Fruit fly (Drosophila melanogaster) whole organism, embryonic: ENCODE data around the gene CG14341.

Source experiments
- B-H2 ChIP-seq: fragments of 200-800 bp; sonication (Bioruptor generic); optimal IDR thresholded peaks from 2 replicates; lab custom pipeline; 2018; ENCODE audit warnings: missing biosample characterization, mild to moderate bottlenecking, missing genetic modification characterization
- CG10431 ChIP-seq: fragments of 200-800 bp; sonication (Bioruptor generic); optimal IDR thresholded peaks from 3 replicates; lab custom pipeline; 2018; ENCODE audit warnings: missing biosample characterization, mild to moderate bottlenecking, missing genetic modification characterization
- CG10543 ChIP-seq: fragments of 200-800 bp; sonication (Bioruptor generic); optimal IDR thresholded peaks from 3 replicates; lab custom pipeline; 2017; ENCODE audit warnings: missing biosample characterization, mild to moderate bottlenecking, missing genetic modification characterization, moderate library complexity
- CG10979 ChIP-seq: fragments of 200-800 bp; sonication (Bioruptor generic); optimal IDR thresholded peaks from 2 replicates; lab custom pipeline; 2018; ENCODE audit warnings: missing biosample characterization, mild to moderate bottlenecking, missing genetic modification characterization, moderate library complexity
- CG11695 ChIP-seq: fragments of 200-800 bp; sonication (Bioruptor generic); IDR thresholded peaks from 3 replicates; pipeline ENCODE4 v1.3.6; 2022; ENCODE audit warnings: missing biosample characterization, missing genetic modification characterization
- CG11723 ChIP-seq: fragments of 200-800 bp; sonication (Bioruptor generic); optimal IDR thresholded peaks from 2 replicates; lab custom pipeline; 2017; ENCODE audit warnings: missing biosample characterization, mild to moderate bottlenecking, missing genetic modification characterization
- CG12942 ChIP-seq: fragments of 200-800 bp; sonication (Bioruptor generic); optimal IDR thresholded peaks from 3 replicates; lab custom pipeline; 2016; ENCODE audit warnings: missing biosample characterization, missing genetic modification characterization
- CG13296 ChIP-seq: fragments of 200-800 bp; sonication (Bioruptor generic); optimal IDR thresholded peaks from 3 replicates; lab custom pipeline; 2018; ENCODE audit warnings: missing biosample characterization, mild to moderate bottlenecking, missing genetic modification characterization
- CG13894 ChIP-seq: fragments of 200-800 bp; sonication (Bioruptor generic); optimal IDR thresholded peaks from 3 replicates; lab custom pipeline; 2018; ENCODE audit warnings: missing biosample characterization, mild to moderate bottlenecking, missing genetic modification characterization, moderate library complexity
- CG17359 ChIP-seq: fragments of 200-800 bp; sonication (Bioruptor generic); optimal IDR thresholded peaks from 3 replicates; lab custom pipeline; 2018; ENCODE audit warnings: missing biosample characterization, mild to moderate bottlenecking, missing genetic modification characterization, moderate library complexity
- CG18619 ChIP-seq: fragments of 200-800 bp; sonication (Bioruptor generic); optimal IDR thresholded peaks from 3 replicates; lab custom pipeline; 2017; ENCODE audit warnings: missing biosample characterization, mild to moderate bottlenecking, missing genetic modification characterization
- CG32532 ChIP-seq: fragments of 200-800 bp; sonication (Bioruptor generic); IDR thresholded peaks from 2 replicates; pipeline ENCODE4 v1.3.6; 2022; ENCODE audit warnings: missing biosample characterization, missing genetic modification characterization
- CG4424 ChIP-seq: fragments of 200-800 bp; sonication (Bioruptor generic); optimal IDR thresholded peaks from 3 replicates; lab custom pipeline; 2016; ENCODE audit warnings: missing biosample characterization, missing genetic modification characterization
- CG8089 ChIP-seq: fragments of 200-800 bp; sonication (Bioruptor generic); optimal IDR thresholded peaks from 3 replicates; lab custom pipeline; 2016; ENCODE audit warnings: missing biosample characterization, missing genetic modification characterization
- CG8281 ChIP-seq: fragments of 200-800 bp; sonication (Bioruptor generic); optimal IDR thresholded peaks from 2 replicates; lab custom pipeline; 2018; ENCODE audit warnings: missing biosample characterization, mild to moderate bottlenecking, missing genetic modification characterization, moderate library complexity
- CG8944 ChIP-seq: fragments of 200-800 bp; sonication (Bioruptor generic); optimal IDR thresholded peaks from 3 replicates; lab custom pipeline; 2016; ENCODE audit warnings: missing biosample characterization, missing genetic modification characterization
- D19A ChIP-seq: fragments of 200-800 bp; optimal IDR thresholded peaks from 3 replicates; lab custom pipeline; 2019; ENCODE audit warnings: missing biosample characterization, mild to moderate bottlenecking, missing genetic modification characterization, moderate library complexity
- D19B ChIP-seq: fragments of 200-800 bp; sonication (Bioruptor generic); optimal IDR thresholded peaks from 2 replicates; lab custom pipeline; 2017; ENCODE audit warnings: missing biosample characterization, mild to moderate bottlenecking, missing genetic modification characterization
- Dp ChIP-seq: fragments of 200-800 bp; sonication (Bioruptor generic); optimal IDR thresholded peaks from 2 replicates; lab custom pipeline; 2018; ENCODE audit warnings: missing biosample characterization, mild to moderate bottlenecking, missing genetic modification characterization, moderate library complexity
- Drgx ChIP-seq: fragments of 200-800 bp; sonication (Bioruptor generic); IDR thresholded peaks from 2 replicates; pipeline ENCODE4 v1.3.6; 2022; ENCODE audit warnings: missing biosample characterization, missing genetic modification characterization
- E2f1 ChIP-seq: fragments of 200-800 bp; sonication (Bioruptor generic); IDR thresholded peaks from 2 replicates; pipeline ENCODE4 v1.3.6; 2022; ENCODE audit warnings: missing biosample characterization, missing genetic modification characterization
- ERR ChIP-seq: fragments of 200-800 bp; sonication (Bioruptor generic); optimal IDR thresholded peaks from 2 replicates; lab custom pipeline; 2016; ENCODE audit warnings: missing biosample characterization, missing genetic modification characterization
- HLHmδ ChIP-seq: fragments of 200-800 bp; sonication (Bioruptor generic); optimal IDR thresholded peaks from 2 replicates; lab custom pipeline; 2018; ENCODE audit warnings: missing biosample characterization, mild to moderate bottlenecking, missing genetic modification characterization, moderate library complexity
- Hmx ChIP-seq: fragments of 200-800 bp; sonication (Bioruptor generic); optimal IDR thresholded peaks from 2 replicates; lab custom pipeline; 2016; ENCODE audit warnings: missing biosample characterization, missing genetic modification characterization
- Hr39 ChIP-seq: fragments of >200 bp; optimal IDR thresholded peaks from 2 replicates; lab custom pipeline; 2017
- Hr78 ChIP-seq, 2 experiments: fragments of 200-800 bp in 1 of 2; fragments of >200 bp in 1 of 2; sonication (Bioruptor generic) in 1 of 2; optimal IDR thresholded peaks; 2 replicates each; lab custom pipeline; 2017 to 2019; ENCODE audit warnings: missing biosample characterization in 2 of 2, missing genetic modification characterization in 2 of 2, mild to moderate bottlenecking in 1 of 2, moderate library complexity in 1 of 2
- MESR4 ChIP-seq: fragments of 200-800 bp; sonication (Bioruptor generic); optimal IDR thresholded peaks from 2 replicates; lab custom pipeline; 2018; ENCODE audit warnings: missing biosample characterization, mild to moderate bottlenecking, missing genetic modification characterization, moderate library complexity
- Nf-YC ChIP-seq: fragments of 200-800 bp; optimal IDR thresholded peaks from 3 replicates; lab custom pipeline; 2019; ENCODE audit warnings: missing biosample characterization, mild to moderate bottlenecking, missing genetic modification characterization, moderate library complexity
- Sry-β ChIP-seq: fragments of 200-800 bp; sonication (Bioruptor generic); optimal IDR thresholded peaks from 2 replicates; lab custom pipeline; 2018; ENCODE audit warnings: missing biosample characterization, mild to moderate bottlenecking, missing genetic modification characterization, moderate library complexity
- Ssrp ChIP-seq: fragments of 200-800 bp; sonication (Bioruptor generic); optimal IDR thresholded peaks from 2 replicates; lab custom pipeline; 2018; ENCODE audit warnings: missing biosample characterization, mild to moderate bottlenecking, missing genetic modification characterization, moderate library complexity
- ac ChIP-seq: fragments of 200-800 bp; sonication (Bioruptor generic); optimal IDR thresholded peaks from 3 replicates; lab custom pipeline; 2017; ENCODE audit warnings: missing biosample characterization, mild to moderate bottlenecking, missing genetic modification characterization
- al ChIP-seq: fragments of 200-800 bp; sonication (Bioruptor generic); IDR thresholded peaks from 2 replicates; pipeline ENCODE4 v1.3.6; 2022; ENCODE audit warnings: missing biosample characterization, missing genetic modification characterization
- chif ChIP-seq, 2 experiments: fragments of 200-800 bp; sonication (Bioruptor generic); optimal IDR thresholded peaks; 3 replicates each; lab custom pipeline; 2016; ENCODE audit warnings: missing biosample characterization in 2 of 2, missing genetic modification characterization in 2 of 2
- chinmo ChIP-seq: fragments of 200-800 bp; sonication (Bioruptor generic); IDR thresholded peaks from 4 replicates; pipeline ENCODE4 v1.3.6; 2022; ENCODE audit warnings: missing biosample characterization, missing genetic modification characterization; ENCODE audit not compliant: partially characterized antibody
- fd64A ChIP-seq: fragments of 200-800 bp; sonication (Bioruptor generic); optimal IDR thresholded peaks from 3 replicates; lab custom pipeline; 2018; ENCODE audit warnings: missing biosample characterization, mild to moderate bottlenecking, missing genetic modification characterization
- fu2 ChIP-seq: fragments of 200-800 bp; sonication (Bioruptor generic); optimal IDR thresholded peaks from 2 replicates; lab custom pipeline; 2016; ENCODE audit warnings: missing biosample characterization, missing genetic modification characterization
- kni ChIP-seq: fragments of 200-800 bp; sonication (Bioruptor generic); optimal IDR thresholded peaks from 3 replicates; lab custom pipeline; 2017; ENCODE audit warnings: mild to moderate bottlenecking, missing biosample characterization, missing genetic modification reagents, missing genetic modification characterization
- lab ChIP-seq: fragments of 200-800 bp; sonication (Bioruptor generic); optimal IDR thresholded peaks from 3 replicates; lab custom pipeline; 2017; ENCODE audit warnings: missing biosample characterization, missing genetic modification characterization, mild to moderate bottlenecking, moderate library complexity, missing genetic modification reagents
- maf-S ChIP-seq: fragments of 200-800 bp; sonication (Bioruptor generic); optimal IDR thresholded peaks from 2 replicates; lab custom pipeline; 2016; ENCODE audit warnings: missing biosample characterization, missing genetic modification characterization
- pb ChIP-seq: fragments of 200-800 bp; sonication (Bioruptor generic); optimal IDR thresholded peaks from 3 replicates; lab custom pipeline; 2016; ENCODE audit warnings: missing biosample characterization, missing genetic modification characterization
- pita ChIP-seq: fragments of 200-800 bp; sonication (Bioruptor generic); optimal IDR thresholded peaks from 2 replicates; lab custom pipeline; 2017; ENCODE audit warnings: missing biosample characterization, mild to moderate bottlenecking, missing genetic modification characterization
- prd ChIP-seq, 3 experiments: fragments of >200 bp in 2 of 3; fragments of 200-800 bp in 1 of 3; sonication (Bioruptor generic) in 1 of 3; optimal IDR thresholded peaks in 2 of 3; IDR thresholded peaks in 1 of 3; 2 replicates in 2 of 3; 3 replicates in 1 of 3; pipeline versions ENCODE4 v1.3.6 to Lab custom; 2017 to 2022; ENCODE audit warnings: missing biosample characterization in 1 of 3, missing genetic modification characterization in 1 of 3
- ranshi ChIP-seq: fragments of 200-800 bp; sonication (Bioruptor generic); IDR thresholded peaks from 2 replicates; pipeline ENCODE4 v1.3.6; 2022; ENCODE audit warnings: missing biosample characterization, missing genetic modification characterization
- repo ChIP-seq: fragments of 200-800 bp; sonication (Bioruptor generic); optimal IDR thresholded peaks from 2 replicates; lab custom pipeline; 2016; ENCODE audit warnings: missing biosample characterization, missing genetic modification characterization
- slbo ChIP-seq: fragments of 200-800 bp; sonication (Bioruptor generic); IDR thresholded peaks from 2 replicates; pipeline ENCODE4 v1.3.6; 2022; ENCODE audit warnings: missing biosample characterization, missing genetic modification characterization
- sob ChIP-seq: fragments of 200-800 bp; sonication (Bioruptor generic); IDR thresholded peaks from 2 replicates; pipeline ENCODE4 v1.3.6; 2022; ENCODE audit warnings: missing biosample characterization, missing genetic modification characterization
- sug ChIP-seq: fragments of 200-800 bp; optimal IDR thresholded peaks from 2 replicates; lab custom pipeline; 2019; ENCODE audit warnings: missing biosample characterization, mild to moderate bottlenecking, missing genetic modification characterization, moderate library complexity
- trem ChIP-seq: fragments of 200-800 bp; optimal IDR thresholded peaks from 3 replicates; lab custom pipeline; 2019; ENCODE audit warnings: missing biosample characterization, mild to moderate bottlenecking, missing genetic modification characterization, moderate library complexity
- ttk ChIP-seq: fragments of 200-800 bp; sonication (Bioruptor generic); IDR thresholded peaks from 2 replicates; pipeline ENCODE4 v2.1.2; 2022; ENCODE audit warnings: missing biosample characterization, missing genetic modification characterization
- unpg ChIP-seq: fragments of 200-800 bp; sonication (Bioruptor generic); optimal IDR thresholded peaks from 3 replicates; lab custom pipeline; 2018; ENCODE audit warnings: missing biosample characterization, mild to moderate bottlenecking, missing genetic modification characterization, moderate library complexity
- wdn ChIP-seq: fragments of 200-800 bp; sonication (Bioruptor generic); IDR thresholded peaks from 2 replicates; pipeline ENCODE4 v1.3.6; 2022; ENCODE audit warnings: missing biosample characterization, missing genetic modification characterization

Gene CG14341

dm6 chr2L:1125437-1125836 lies 40.9 kb upstream of the CG14341 start (continued):
- TF ChIP-seq D19B: no peak
- TF ChIP-seq E2f1 (GFP tag; lab: Robert Waterston, UW): no peak
- TF ChIP-seq chinmo: peak; percentile 79; the same call in 2 of the 4 replicates
- TF ChIP-seq CG4424 (GFP tag; lab: Kevin White, UChicago): no peak
- TF ChIP-seq CG10543: peak; percentile 77
- TF ChIP-seq CG10979: no peak
- TF ChIP-seq sug: peak; percentile 88
- TF ChIP-seq Drgx (GFP tag; lab: Robert Waterston, UW): 0 out of 2 replicates have a peak, but pooled peaks have one; percentile 16
- TF ChIP-seq CG11723: no peak
- TF ChIP-seq CG17359 (tag; lab: Kevin White, UChicago): no peak
- TF ChIP-seq wdn: 0 out of 2 replicates have a peak, but pooled peaks have one; percentile 7
- TF ChIP-seq ac: no peak
- peak; percentile 99 for TF ChIP-seq CG8281
- TF ChIP-seq unpg (GFP tag; lab: Kevin White, UChicago): no peak
- TF ChIP-seq ttk (GFP tag; lab: Robert Waterston, UW): no peak
- TF ChIP-seq repo: no peak
- TF ChIP-seq Hr39 (lab: Kevin White, UChicago): no peak
- no peak; the same call in 1 of the 2 replicates for TF ChIP-seq sob
- no peak for TF ChIP-seq Hmx (GFP tag; lab: Kevin White, UChicago)
- no peak for TF ChIP-seq pita
- TF ChIP-seq B-H2: peak; percentile 58
- no peak for TF ChIP-seq CG8089 (GFP tag; lab: Kevin White, UChicago)
- no peak for TF ChIP-seq fd64A (GFP tag; lab: Kevin White, UChicago)
- TF ChIP-seq Hr78 (GFP tag; optimal IDR thresholded peaks at IDR 0.05; lab: Kevin White, UChicago): peak in 1 of 2 experiments; percentile 6
- TF ChIP-seq CG12942 (GFP tag; lab: Kevin White, UChicago): no peak
- no peak for TF ChIP-seq pb
- TF ChIP-seq Ssrp (tag; lab: Kevin White, UChicago): no peak
- peak; percentile 10; the same call in 1 of the 2 replicates for TF ChIP-seq CG32532 (GFP tag; lab: Robert Waterston, UW)
- TF ChIP-seq CG11695: no peak
- TF ChIP-seq Dp: no peak
- no peak for TF ChIP-seq HLHmδ (GFP tag; lab: Kevin White, UChicago)
- no peak for TF ChIP-seq kni (GFP tag; lab: Kevin White, UChicago)
- TF ChIP-seq CG10431: no peak
- peak; percentile 22 for TF ChIP-seq lab (GFP tag; lab: Kevin White, UChicago)
- TF ChIP-seq al (GFP tag; lab: Robert Waterston, UW): no peak
- no peak for TF ChIP-seq CG13296 (GFP tag; lab: Kevin White, UChicago)
- no peak for TF ChIP-seq fu2 (GFP tag; lab: Kevin White, UChicago)
- no peak for TF ChIP-seq CG18619 (GFP tag; lab: Kevin White, UChicago)
- TF ChIP-seq Sry-β (GFP tag; lab: Kevin White, UChicago): no peak
- no peak for TF ChIP-seq ranshi (GFP tag; lab: Robert Waterston, UW)
- no peak for TF ChIP-seq prd (optimal IDR thresholded peaks at IDR 0.05; lab: Kevin White, UChicago)
- no peak for TF ChIP-seq prd (GFP tag; IDR thresholded peaks at IDR 0.05; lab: Robert Waterston, UW)
- no peak for TF ChIP-seq D19A (tag; lab: Kevin White, UChicago)
- no peak for TF ChIP-seq ERR
- TF ChIP-seq chif (GFP tag; optimal IDR thresholded peaks at IDR 0.05; lab: Kevin White, UChicago): no peak
- no peak for TF ChIP-seq slbo (GFP tag; lab: Robert Waterston, UW)
- TF ChIP-seq maf-S (GFP tag; lab: Kevin White, UChicago): no peak
- TF ChIP-seq trem (tag; lab: Kevin White, UChicago): no peak
- no peak for TF ChIP-seq CG8944 (GFP tag; lab: Kevin White, UChicago)
- no peak for TF ChIP-seq MESR4 (GFP tag; lab: Kevin White, UChicago)
- peak; percentile 67 for TF ChIP-seq CG13894 (tag; lab: Kevin White, UChicago)
- TF ChIP-seq Nf-YC: no peak
